1 fruit fly cellular context compared by ENCODE assay signal in genomic region chrX:16286083-16286666, dm6.
TF ChIP-seq lines count a peak whose summit lies in the region.

UQCR-14 (plus strand) TSS chrX:16286288.

TF ChIP-seq in whole organism, embryonic, 481 proteins besides CTCF, POLR2A, EP300 and RAD21 (continued from another document and continues in another):
- TF ChIP-seq CG17802 (tag; optimal IDR thresholded peaks at IDR 0.05; lab: Kevin White, UChicago) (peak; percentile 22), CG30403 (GFP tag; optimal IDR thresholded peaks at IDR 0.05; lab: Kevin White, UChicago) (peak; percentile 24), CG10366 (GFP tag; IDR thresholded peaks at IDR 0.05; lab: Robert Waterston, UW) (peak; percentile 17; the same call in 1 of the 2 replicates), cwo (GFP tag; optimal IDR thresholded peaks at IDR 0.05; lab: Kevin White, UChicago) (no peak), CG14050 (GFP tag; IDR thresholded peaks at IDR 0.05; lab: Robert Waterston, UW) (no peak), wek (GFP tag; optimal IDR thresholded peaks at IDR 0.05; lab: Kevin White, UChicago) (no peak), ase (GFP tag; IDR thresholded peaks at IDR 0.05; lab: Robert Waterston, UW) (0 out of 3 replicates have a peak, but pooled peaks have one; percentile 27), zen2 (GFP tag; IDR thresholded peaks at IDR 0.05; lab: Robert Waterston, UW; ENCODE audit: partially characterized antibody) (peak; percentile 91; the same call in 2 of the 3 replicates), CG15479 (GFP tag; optimal IDR thresholded peaks at IDR 0.05; lab: Kevin White, UChicago) (no peak), Dfd (GFP tag; optimal IDR thresholded peaks at IDR 0.05; lab: Kevin White, UChicago) (no peak), nerfin-2 (GFP tag; IDR thresholded peaks at IDR 0.05; lab: Robert Waterston, UW; ENCODE audit: partially characterized antibody) (peak; percentile 96), vfl (GFP tag; optimal IDR thresholded peaks at IDR 0.05; lab: Kevin White, UChicago) (no peak), Pdp1 (GFP tag; optimal IDR thresholded peaks at IDR 0.05; lab: Kevin White, UChicago) (peak; percentile 13 to 95), Camta (GFP tag; optimal IDR thresholded peaks at IDR 0.05; lab: Kevin White, UChicago) (no peak), lbe (GFP tag; optimal IDR thresholded peaks at IDR 0.05; lab: Kevin White, UChicago) (peak; percentile 37), HLH3B (GFP tag; IDR thresholded peaks at IDR 0.05; lab: Robert Waterston, UW) (no peak), CG12942 (GFP tag; optimal IDR thresholded peaks at IDR 0.05; lab: Kevin White, UChicago) (no peak), Trl (optimal IDR thresholded peaks at IDR 0.05; lab: Kevin White, UChicago) (no peak), Trl (GFP tag; optimal IDR thresholded peaks at IDR 0.05; lab: Kevin White, UChicago) (no peak), CG15696 (tag; optimal IDR thresholded peaks at IDR 0.05; lab: Kevin White, UChicago) (no peak), cas (GFP tag; IDR thresholded peaks at IDR 0.05; lab: Robert Waterston, UW) (no peak), CG6254 (GFP tag; optimal IDR thresholded peaks at IDR 0.05; lab: Kevin White, UChicago) (peak; percentile 6), sc (optimal IDR thresholded peaks at IDR 0.05; lab: Kevin White, UChicago) (no peak), sc (GFP tag; optimal IDR thresholded peaks at IDR 0.05; lab: Kevin White, UChicago) (no peak), CG12299 (tag; optimal IDR thresholded peaks at IDR 0.05; lab: Kevin White, UChicago) (no peak), CG11093 (GFP tag; IDR thresholded peaks at IDR 0.05; lab: Robert Waterston, UW) (no peak), CG1792 (GFP tag; optimal IDR thresholded peaks at IDR 0.05; lab: Kevin White, UChicago) (no peak), CG17912 (GFP tag; optimal IDR thresholded peaks at IDR 0.05; lab: Kevin White, UChicago) (no peak), CG17829 (tag; optimal IDR thresholded peaks at IDR 0.05; lab: Kevin White, UChicago) (peak; percentile 61), Neu2 (GFP tag; optimal IDR thresholded peaks at IDR 0.05; lab: Kevin White, UChicago; ENCODE audit: borderline replicate concordance) (no peak), CG10274 (GFP tag; optimal IDR thresholded peaks at IDR 0.05; lab: Kevin White, UChicago) (no peak), corto (GFP tag; optimal IDR thresholded peaks at IDR 0.05; lab: Kevin White, UChicago) (no peak), dysf (GFP tag; IDR thresholded peaks at IDR 0.05; lab: Robert Waterston, UW) (peak; percentile 21; the same call in 1 of the 3 replicates), CG10543 (GFP tag; optimal IDR thresholded peaks at IDR 0.05; lab: Kevin White, UChicago) (peak; percentile 3), CG8089 (GFP tag; optimal IDR thresholded peaks at IDR 0.05; lab: Kevin White, UChicago) (no peak), kah (GFP tag; optimal IDR thresholded peaks at IDR 0.05; lab: Kevin White, UChicago) (no peak), Nf-YB (GFP tag; optimal IDR thresholded peaks at IDR 0.05; lab: Kevin White, UChicago) (no peak), CG4730 (GFP tag; IDR thresholded peaks at IDR 0.05; lab: Robert Waterston, UW) (no peak), zen (tag; optimal IDR thresholded peaks at IDR 0.05; lab: Kevin White, UChicago) (peak; percentile 5), CG6813 (GFP tag; optimal IDR thresholded peaks at IDR 0.05; lab: Kevin White, UChicago) (no peak), gcm (GFP tag; optimal IDR thresholded peaks at IDR 0.05; lab: Kevin White, UChicago) (no peak), CG16863 (GFP tag; optimal IDR thresholded peaks at IDR 0.05; lab: Kevin White, UChicago) (no peak), CG1603 (tag; optimal IDR thresholded peaks at IDR 0.05; lab: Kevin White, UChicago) (peak; percentile 73), insv (GFP tag; optimal IDR thresholded peaks at IDR 0.05; lab: Kevin White, UChicago) (peak in 1 of 2 experiments; percentile 2), CHES-1-like (GFP tag; optimal IDR thresholded peaks at IDR 0.05; lab: Kevin White, UChicago) (peak; percentile 28), Gsc (GFP tag; IDR thresholded peaks at IDR 0.05; lab: Robert Waterston, UW) (no peak), HLH54F (GFP tag; optimal IDR thresholded peaks at IDR 0.05; lab: Kevin White, UChicago) (no peak), row (GFP tag; IDR thresholded peaks at IDR 0.05; lab: Robert Waterston, UW) (peak; percentile 74), Fer1 (GFP tag; optimal IDR thresholded peaks at IDR 0.05; lab: Kevin White, UChicago) (peak; percentile 21), twi (tag; optimal IDR thresholded peaks at IDR 0.05; lab: Kevin White, UChicago) (no peak), ranshi (GFP tag; IDR thresholded peaks at IDR 0.05; lab: Robert Waterston, UW) (0 out of 2 replicates have a peak, but pooled peaks have one; percentile 27), CG7556 (GFP tag; optimal IDR thresholded peaks at IDR 0.05; lab: Kevin White, UChicago) (no peak), nom (GFP tag; optimal IDR thresholded peaks at IDR 0.05; lab: Kevin White, UChicago) (peak; percentile 52), CG8944 (GFP tag; optimal IDR thresholded peaks at IDR 0.05; lab: Kevin White, UChicago) (no peak), Ravus (GFP tag; IDR thresholded peaks at IDR 0.05; lab: Robert Waterston, UW) (no peak), Oaz (GFP tag; IDR thresholded peaks at IDR 0.05; lab: Robert Waterston, UW) (no peak), CG6654 (GFP tag; optimal IDR thresholded peaks at IDR 0.05; lab: Kevin White, UChicago) (no peak), inv (GFP tag; IDR thresholded peaks at IDR 0.05; lab: Robert Waterston, UW; ENCODE audit: partially characterized antibody) (peak; percentile 95), CG1647 (GFP tag; optimal IDR thresholded peaks at IDR 0.05; lab: Kevin White, UChicago) (no peak), eyg (GFP tag; optimal IDR thresholded peaks at IDR 0.05; lab: Kevin White, UChicago) (no peak), sug (tag; optimal IDR thresholded peaks at IDR 0.05; lab: Kevin White, UChicago) (peak; percentile 47), CG10565 (GFP tag; optimal IDR thresholded peaks at IDR 0.05; lab: Kevin White, UChicago) (no peak), hkb (optimal IDR thresholded peaks at IDR 0.05; lab: Kevin White, UChicago) (no peak), hkb (GFP tag; IDR thresholded peaks at IDR 0.05; lab: Robert Waterston, UW) (peak; percentile 18; the same call in 1 of the 2 replicates), Dbx (GFP tag; IDR thresholded peaks at IDR 0.05; lab: Robert Waterston, UW) (peak; percentile 66), danr (GFP tag; IDR thresholded peaks at IDR 0.05; lab: Robert Waterston, UW) (no peak), ara (GFP tag; IDR thresholded peaks at IDR 0.05; lab: Robert Waterston, UW) (no peak), NFAT (GFP tag; IDR thresholded peaks at IDR 0.05; lab: Robert Waterston, UW) (peak; percentile 36; the same call in 1 of the 2 replicates), ash1 (GFP tag; optimal IDR thresholded peaks at IDR 0.05; lab: Kevin White, UChicago) (no peak), sob (GFP tag; IDR thresholded peaks at IDR 0.05; lab: Robert Waterston, UW) (peak; percentile 33; the same call in 1 of the 2 replicates), gcm2 (GFP tag; optimal IDR thresholded peaks at IDR 0.05; lab: Kevin White, UChicago) (no peak), btn (GFP tag; optimal IDR thresholded peaks at IDR 0.05; lab: Kevin White, UChicago) (no peak), gt (GFP tag; IDR thresholded peaks at IDR 0.05; lab: Robert Waterston, UW) (no peak), abd-A (tag; optimal IDR thresholded peaks at IDR 0.05; lab: Kevin White, UChicago) (no peak), CG10462 (GFP tag; optimal IDR thresholded peaks at IDR 0.05; lab: Kevin White, UChicago) (no peak), CG10209 (GFP tag; optimal IDR thresholded peaks at IDR 0.05; lab: Kevin White, UChicago) (peak; percentile 19), mirr (GFP tag; optimal IDR thresholded peaks at IDR 0.05; lab: Kevin White, UChicago) (peak; percentile 36), HmgZ (tag; optimal IDR thresholded peaks at IDR 0.05; lab: Kevin White, UChicago) (peak; percentile 80), PHDP (tag; optimal IDR thresholded peaks at IDR 0.05; lab: Kevin White, UChicago) (no peak), cato (GFP tag; optimal IDR thresholded peaks at IDR 0.05; lab: Kevin White, UChicago; ENCODE audit: borderline replicate concordance) (no peak), sd (tag; optimal IDR thresholded peaks at IDR 0.05; lab: Kevin White, UChicago) (peak; percentile 34), CG12071 (GFP tag; optimal IDR thresholded peaks at IDR 0.05; lab: Kevin White, UChicago) (no peak), CG14965 (GFP tag; optimal IDR thresholded peaks at IDR 0.05; lab: Kevin White, UChicago; ENCODE audit: borderline replicate concordance) (no peak), eve (GFP tag; optimal IDR thresholded peaks at IDR 0.05; lab: Kevin White, UChicago) (no peak), klu (GFP tag; IDR thresholded peaks at IDR 0.05; lab: Robert Waterston, UW) (no peak), CG7372 (GFP tag; IDR thresholded peaks at IDR 0.05; lab: Robert Waterston, UW) (no peak), CG4328 (GFP tag; optimal IDR thresholded peaks at IDR 0.05; lab: Kevin White, UChicago) (no peak), CG13775 (GFP tag; optimal IDR thresholded peaks at IDR 0.05; lab: Kevin White, UChicago) (peak; percentile 12), CG10147 (GFP tag; optimal IDR thresholded peaks at IDR 0.05; lab: Kevin White, UChicago) (peak; percentile 17), CG11723 (GFP tag; optimal IDR thresholded peaks at IDR 0.05; lab: Kevin White, UChicago) (no peak), D19A (tag; optimal IDR thresholded peaks at IDR 0.05; lab: Kevin White, UChicago) (peak; percentile 12), CG6765 (GFP tag; optimal IDR thresholded peaks at IDR 0.05; lab: Kevin White, UChicago) (no peak), Meics (GFP tag; optimal IDR thresholded peaks at IDR 0.05; lab: Kevin White, UChicago) (peak; percentile 37), CG7928 (GFP tag; optimal IDR thresholded peaks at IDR 0.05; lab: Kevin White, UChicago) (peak; percentile 17), Hand (GFP tag; optimal IDR thresholded peaks at IDR 0.05; lab: Kevin White, UChicago) (no peak), Elba2 (GFP tag; optimal IDR thresholded peaks at IDR 0.05; lab: Kevin White, UChicago) (no peak), CG32532 (GFP tag; IDR thresholded peaks at IDR 0.05; lab: Robert Waterston, UW) (peak; percentile 53), gfzf (GFP tag; optimal IDR thresholded peaks at IDR 0.05; lab: Kevin White, UChicago) (peak; percentile 53), CG6689 (GFP tag; IDR thresholded peaks at IDR 0.05; lab: Robert Waterston, UW) (no peak), E2f2 (GFP tag; IDR thresholded peaks at IDR 0.05; lab: Robert Waterston, UW) (peak; percentile 71), ftz-f1 (GFP tag; optimal IDR thresholded peaks at IDR 0.05; lab: Kevin White, UChicago) (no peak), Myb (GFP tag; optimal IDR thresholded peaks at IDR 0.05; lab: Kevin White, UChicago) (peak; percentile 88), dimm (GFP tag; IDR thresholded peaks at IDR 0.05; lab: Robert Waterston, UW) (no peak), br (optimal IDR thresholded peaks at IDR 0.05; lab: Kevin White, UChicago) (no peak), Ets65A (GFP tag; lab: Kevin White, UChicago) (peak; percentile 67), D (optimal IDR thresholded peaks at IDR 0.05; lab: Kevin White, UChicago) (no peak), D (GFP tag; optimal IDR thresholded peaks at IDR 0.05; lab: Kevin White, UChicago) (no peak), toy (GFP tag; IDR thresholded peaks at IDR 0.05; lab: Robert Waterston, UW) (no peak), CG8281 (tag; optimal IDR thresholded peaks at IDR 0.05; lab: Kevin White, UChicago) (no peak), E2f1 (GFP tag; IDR thresholded peaks at IDR 0.05; lab: Robert Waterston, UW) (no peak), tll (GFP tag; optimal IDR thresholded peaks at IDR 0.05; lab: Kevin White, UChicago) (no peak), fu2 (GFP tag; optimal IDR thresholded peaks at IDR 0.05; lab: Kevin White, UChicago) (peak; percentile 4), CG14014 (GFP tag; IDR thresholded peaks at IDR 0.05; lab: Robert Waterston, UW) (no peak), CG15514 (GFP tag; optimal IDR thresholded peaks at IDR 0.05; lab: Kevin White, UChicago) (peak; percentile 86), Bteb2 (GFP tag; optimal IDR thresholded peaks at IDR 0.05; lab: Kevin White, UChicago) (no peak), CG12219 (GFP tag; optimal IDR thresholded peaks at IDR 0.05; lab: Kevin White, UChicago) (no peak), Poxn (GFP tag; IDR thresholded peaks at IDR 0.05; lab: Robert Waterston, UW) (no peak), pho (GFP tag; optimal IDR thresholded peaks at IDR 0.05; lab: Kevin White, UChicago) (peak; percentile 8), tap (tag; optimal IDR thresholded peaks at IDR 0.05; lab: Kevin White, UChicago) (no peak), stwl (tag; optimal IDR thresholded peaks at IDR 0.05; lab: Kevin White, UChicago) (peak; percentile 90), Rx (GFP tag; IDR thresholded peaks at IDR 0.05; lab: Robert Waterston, UW) (no peak), esg (GFP tag; conservative IDR thresholded peaks at IDR 0.05; lab: Robert Waterston, UW) (no peak), trem (tag; optimal IDR thresholded peaks at IDR 0.05; lab: Kevin White, UChicago) (peak; percentile 71), CG9215 (GFP tag; IDR thresholded peaks at IDR 0.05; lab: Robert Waterston, UW) (no peak), MTF-1 (GFP tag; optimal IDR thresholded peaks at IDR 0.05; lab: Kevin White, UChicago; ENCODE audit: borderline replicate concordance) (no peak), sim (GFP tag; IDR thresholded peaks at IDR 0.05; lab: Robert Waterston, UW) (no peak), pum (GFP tag; optimal IDR thresholded peaks at IDR 0.05; lab: Kevin White, UChicago) (no peak), dan (GFP tag; IDR thresholded peaks at IDR 0.05; lab: Robert Waterston, UW) (no peak), Atf6 (GFP tag; IDR thresholded peaks at IDR 0.05; lab: Robert Waterston, UW) (no peak), Jarid2 (GFP tag; optimal IDR thresholded peaks at IDR 0.05; lab: Kevin White, UChicago) (no peak), CG11085 (GFP tag; IDR thresholded peaks at IDR 0.05; lab: Robert Waterston, UW) (no peak), CG18262 (tag; optimal IDR thresholded peaks at IDR 0.05; lab: Kevin White, UChicago) (peak; percentile 19), ato (GFP tag; IDR thresholded peaks at IDR 0.05; lab: Robert Waterston, UW; ENCODE audit: partially characterized antibody) (peak; percentile 96), jing (GFP tag; optimal IDR thresholded peaks at IDR 0.05; lab: Kevin White, UChicago) (no peak), CG12769 (tag; optimal IDR thresholded peaks at IDR 0.05; lab: Kevin White, UChicago) (peak; percentile 38), CG4617 (GFP tag; optimal IDR thresholded peaks at IDR 0.05; lab: Kevin White, UChicago; ENCODE audit: borderline replicate concordance) (peak; percentile 57)
